Fruit fly (Drosophila melanogaster) whole organism, embryonic: ENCODE data around the gene slam.
A peak's percentile ranks its signal among the peaks of the same experiment; 100 is the strongest.

Source experiments
- Antp ChIP-seq: fragments of 200-800 bp; sonication (Bioruptor generic); optimal IDR thresholded peaks from 3 replicates; lab custom pipeline; 2016; ENCODE audit warnings: missing biosample characterization, missing genetic modification characterization
- CG12769 ChIP-seq: fragments of 200-800 bp; sonication (Bioruptor generic); optimal IDR thresholded peaks from 2 replicates; lab custom pipeline; 2019; ENCODE audit warnings: missing biosample characterization, mild to moderate bottlenecking, missing genetic modification characterization, moderate library complexity
- CG13287 ChIP-seq: fragments of 200-800 bp; sonication (Bioruptor generic); IDR thresholded peaks from 2 replicates; pipeline ENCODE4 v1.3.6; 2022; ENCODE audit warnings: missing biosample characterization, missing genetic modification characterization; ENCODE audit not compliant: partially characterized antibody
- CG13296 ChIP-seq: fragments of 200-800 bp; sonication (Bioruptor generic); optimal IDR thresholded peaks from 3 replicates; lab custom pipeline; 2018; ENCODE audit warnings: missing biosample characterization, mild to moderate bottlenecking, missing genetic modification characterization
- CG15601 ChIP-seq: fragments of 200-800 bp; sonication (Bioruptor generic); optimal IDR thresholded peaks from 3 replicates; lab custom pipeline; 2019; ENCODE audit warnings: missing biosample characterization, mild to moderate bottlenecking, missing genetic modification characterization, moderate library complexity
- CG16779 ChIP-seq: fragments of 200-800 bp; sonication (Bioruptor generic); IDR thresholded peaks from 2 replicates; pipeline ENCODE4 v1.3.6; 2022; ENCODE audit warnings: missing biosample characterization, missing genetic modification characterization
- CG17328 ChIP-seq: fragments of 200-800 bp; sonication (Bioruptor generic); IDR thresholded peaks from 2 replicates; pipeline ENCODE4 v1.3.6; 2022; ENCODE audit warnings: missing biosample characterization, missing genetic modification characterization
- CG17829 ChIP-seq: fragments of 200-800 bp; optimal IDR thresholded peaks from 2 replicates; lab custom pipeline; 2019; ENCODE audit warnings: missing biosample characterization, mild to moderate bottlenecking, missing genetic modification characterization, moderate library complexity
- CG2678 ChIP-seq: fragments of 200-800 bp; sonication (Bioruptor generic); optimal IDR thresholded peaks from 3 replicates; lab custom pipeline; 2019; ENCODE audit warnings: missing biosample characterization, mild to moderate bottlenecking, missing genetic modification characterization, moderate library complexity
- CG3163 ChIP-seq: fragments of 200-800 bp; sonication (Bioruptor generic); optimal IDR thresholded peaks from 3 replicates; lab custom pipeline; 2016; ENCODE audit warnings: missing biosample characterization, missing genetic modification characterization
- CG33213 ChIP-seq: fragments of 200-800 bp; sonication (Bioruptor generic); optimal IDR thresholded peaks from 3 replicates; lab custom pipeline; 2016; ENCODE audit warnings: missing biosample characterization, missing genetic modification characterization
- CG4854 ChIP-seq: fragments of 200-800 bp; sonication (Bioruptor generic); optimal IDR thresholded peaks from 2 replicates; lab custom pipeline; 2016; ENCODE audit warnings: missing biosample characterization, missing genetic modification characterization, inconsistent platforms
- CG7786 ChIP-seq: fragments of 200-800 bp; sonication (Bioruptor generic); optimal IDR thresholded peaks from 2 replicates; lab custom pipeline; 2016; ENCODE audit warnings: missing biosample characterization, missing genetic modification characterization
- CG7839 ChIP-seq: fragments of 200-800 bp; sonication (Bioruptor generic); optimal IDR thresholded peaks from 3 replicates; lab custom pipeline; 2018; ENCODE audit warnings: missing biosample characterization, mild to moderate bottlenecking, missing genetic modification characterization, moderate library complexity
- CG7928 ChIP-seq: fragments of 200-800 bp; sonication (Bioruptor generic); optimal IDR thresholded peaks from 2 replicates; lab custom pipeline; 2017; ENCODE audit warnings: missing biosample characterization, mild to moderate bottlenecking, missing genetic modification characterization
- CG8290 ChIP-seq, 3 experiments: fragments of 200-800 bp; sonication (Bioruptor generic); optimal IDR thresholded peaks; 2 replicates each; lab custom pipeline; 2016 to 2019; ENCODE audit warnings: missing biosample characterization in 3 of 3, missing genetic modification characterization in 3 of 3, mild to moderate bottlenecking in 2 of 3, moderate library complexity in 1 of 3
- CG8924 ChIP-seq: fragments of 200-800 bp; optimal IDR thresholded peaks from 3 replicates; lab custom pipeline; 2019; ENCODE audit warnings: missing biosample characterization, mild to moderate bottlenecking, missing genetic modification characterization, moderate library complexity
- CG9437 ChIP-seq: fragments of 200-800 bp; sonication (Bioruptor generic); optimal IDR thresholded peaks from 2 replicates; lab custom pipeline; 2018; ENCODE audit warnings: missing biosample characterization, mild to moderate bottlenecking, missing genetic modification characterization
- CTCF ChIP-seq: fragments of 200-800 bp; sonication (Bioruptor generic); optimal IDR thresholded peaks from 2 replicates; lab custom pipeline; 2017; ENCODE audit warnings: missing biosample characterization, mild to moderate bottlenecking, missing genetic modification characterization, moderate library complexity
- Dbx ChIP-seq: fragments of 200-800 bp; sonication (Bioruptor generic); IDR thresholded peaks from 3 replicates; pipeline ENCODE4 v1.3.6; 2022; ENCODE audit warnings: missing biosample characterization, missing genetic modification characterization
- Dek ChIP-seq: fragments of 200-800 bp; sonication (Bioruptor generic); optimal IDR thresholded peaks from 3 replicates; lab custom pipeline; 2019; ENCODE audit warnings: missing biosample characterization, mild to moderate bottlenecking, missing genetic modification characterization, moderate library complexity
- Dref ChIP-seq: fragments of 200-800 bp; sonication (Bioruptor generic); IDR thresholded peaks from 2 replicates; pipeline ENCODE4 v1.3.6; 2022; ENCODE audit warnings: missing biosample characterization, missing genetic modification characterization
- GATAe ChIP-seq: fragments of 200-800 bp; sonication (Bioruptor generic); conservative IDR thresholded peaks from 2 replicates; pipeline ENCODE4 v1.3.6; 2022; ENCODE audit warnings: missing biosample characterization, missing genetic modification characterization
- HmgZ ChIP-seq: fragments of 200-800 bp; sonication (Bioruptor generic); optimal IDR thresholded peaks from 2 replicates; lab custom pipeline; 2018; ENCODE audit warnings: missing biosample characterization, mild to moderate bottlenecking, missing genetic modification characterization
- Lim3 ChIP-seq: fragments of 200-800 bp; sonication (Bioruptor generic); IDR thresholded peaks from 2 replicates; pipeline ENCODE4 v1.3.6; 2022; ENCODE audit warnings: missing biosample characterization, missing genetic modification characterization
- Mad ChIP-seq: fragments of 200-800 bp; sonication (Bioruptor generic); optimal IDR thresholded peaks from 2 replicates; lab custom pipeline; 2016; ENCODE audit warnings: missing biosample characterization, missing genetic modification characterization
- Mes4 ChIP-seq: fragments of 200-800 bp; sonication (Bioruptor generic); optimal IDR thresholded peaks from 2 replicates; lab custom pipeline; 2016; ENCODE audit warnings: missing biosample characterization, missing genetic modification characterization
- NFAT ChIP-seq: fragments of 200-800 bp; sonication (Bioruptor generic); IDR thresholded peaks from 2 replicates; pipeline ENCODE4 v1.3.6; 2022; ENCODE audit warnings: missing biosample characterization, missing genetic modification characterization
- Neu2 ChIP-seq: fragments of 200-800 bp; sonication (Bioruptor generic); optimal IDR thresholded peaks from 3 replicates; lab custom pipeline; 2016; ENCODE audit warnings: missing biosample characterization, missing genetic modification characterization, borderline replicate concordance
- Nf-YC ChIP-seq: fragments of 200-800 bp; optimal IDR thresholded peaks from 3 replicates; lab custom pipeline; 2019; ENCODE audit warnings: missing biosample characterization, mild to moderate bottlenecking, missing genetic modification characterization, moderate library complexity
- Pdp1 ChIP-seq, 2 experiments: fragments of 200-800 bp; sonication (Bioruptor generic); optimal IDR thresholded peaks; 3 replicates each; lab custom pipeline; 2016; ENCODE audit warnings: missing biosample characterization in 2 of 2, missing genetic modification characterization in 2 of 2, mild to moderate bottlenecking in 1 of 2, moderate library complexity in 1 of 2
- Rfx ChIP-seq: fragments of 200-800 bp; sonication (Bioruptor generic); IDR thresholded peaks from 2 replicates; pipeline ENCODE4 v1.3.6; 2022; ENCODE audit warnings: missing biosample characterization, missing genetic modification characterization
- Scr ChIP-seq: fragments of 200-800 bp; sonication (Bioruptor generic); IDR thresholded peaks from 2 replicates; pipeline ENCODE4 v1.3.6; 2022; ENCODE audit warnings: missing biosample characterization, missing genetic modification characterization; ENCODE audit not compliant: partially characterized antibody
- Sin3A ChIP-seq: fragments of >200 bp; optimal IDR thresholded peaks from 2 replicates; lab custom pipeline; 2018
- YL-1 ChIP-seq: fragments of 200-800 bp; sonication (Bioruptor generic); optimal IDR thresholded peaks from 3 replicates; lab custom pipeline; 2017; ENCODE audit warnings: missing biosample characterization, mild to moderate bottlenecking, missing genetic modification characterization
- aop ChIP-seq: fragments of 200-800 bp; sonication (Bioruptor generic); IDR thresholded peaks from 2 replicates; pipeline ENCODE4 v1.3.6; 2022; ENCODE audit warnings: missing biosample characterization, missing genetic modification characterization
- btn ChIP-seq: fragments of 200-800 bp; sonication (Bioruptor generic); optimal IDR thresholded peaks from 2 replicates; lab custom pipeline; 2016; ENCODE audit warnings: missing biosample characterization, missing genetic modification characterization
- crp ChIP-seq, 2 experiments: fragments of 200-800 bp; sonication (Bioruptor generic); optimal IDR thresholded peaks; 2 replicates in 1 of 2; 3 replicates in 1 of 2; lab custom pipeline; 2017; ENCODE audit warnings: missing biosample characterization in 2 of 2, missing genetic modification characterization in 2 of 2, mild to moderate bottlenecking in 1 of 2, moderate library complexity in 1 of 2
- exex ChIP-seq: fragments of 200-800 bp; sonication (Bioruptor generic); optimal IDR thresholded peaks from 4 replicates; lab custom pipeline; 2018; ENCODE audit warnings: missing biosample characterization, mild to moderate bottlenecking, missing genetic modification characterization, moderate library complexity
- fd102C ChIP-seq: fragments of 200-800 bp; sonication (Bioruptor generic); optimal IDR thresholded peaks from 2 replicates; lab custom pipeline; 2018; ENCODE audit warnings: missing biosample characterization, mild to moderate bottlenecking, missing genetic modification characterization, moderate library complexity
- gt ChIP-seq: fragments of 200-800 bp; sonication (Bioruptor generic); IDR thresholded peaks from 2 replicates; pipeline ENCODE4 v1.3.6; 2022; ENCODE audit warnings: missing biosample characterization, missing genetic modification characterization
- nmo ChIP-seq: fragments of 200-800 bp; sonication (Bioruptor generic); optimal IDR thresholded peaks from 2 replicates; lab custom pipeline; 2018; ENCODE audit warnings: missing biosample characterization, mild to moderate bottlenecking, missing genetic modification characterization, moderate library complexity
- pfk ChIP-seq: fragments of 200-800 bp; sonication (Bioruptor generic); optimal IDR thresholded peaks from 2 replicates; lab custom pipeline; 2018; ENCODE audit warnings: missing biosample characterization, mild to moderate bottlenecking, missing genetic modification characterization, moderate library complexity
- pzg ChIP-seq: fragments of 200-800 bp; sonication (Bioruptor generic); optimal IDR thresholded peaks from 3 replicates; lab custom pipeline; 2018; ENCODE audit warnings: missing biosample characterization, mild to moderate bottlenecking, missing genetic modification characterization, moderate library complexity
- rib ChIP-seq: fragments of 200-800 bp; sonication (Bioruptor generic); IDR thresholded peaks from 2 replicates; pipeline ENCODE4 v1.3.6; 2022; ENCODE audit warnings: missing biosample characterization, missing genetic modification characterization
- run ChIP-seq: fragments of 200-800 bp; sonication (Bioruptor generic); optimal IDR thresholded peaks from 3 replicates; lab custom pipeline; 2018; ENCODE audit warnings: missing biosample characterization, mild to moderate bottlenecking, missing genetic modification characterization
- sisA ChIP-seq: fragments of 200-800 bp; sonication (Bioruptor generic); IDR thresholded peaks from 2 replicates; pipeline ENCODE4 v1.3.6; 2022; ENCODE audit warnings: missing biosample characterization, missing genetic modification characterization
- sug ChIP-seq: fragments of 200-800 bp; optimal IDR thresholded peaks from 2 replicates; lab custom pipeline; 2019; ENCODE audit warnings: missing biosample characterization, mild to moderate bottlenecking, missing genetic modification characterization, moderate library complexity

slam gene

DNA sequence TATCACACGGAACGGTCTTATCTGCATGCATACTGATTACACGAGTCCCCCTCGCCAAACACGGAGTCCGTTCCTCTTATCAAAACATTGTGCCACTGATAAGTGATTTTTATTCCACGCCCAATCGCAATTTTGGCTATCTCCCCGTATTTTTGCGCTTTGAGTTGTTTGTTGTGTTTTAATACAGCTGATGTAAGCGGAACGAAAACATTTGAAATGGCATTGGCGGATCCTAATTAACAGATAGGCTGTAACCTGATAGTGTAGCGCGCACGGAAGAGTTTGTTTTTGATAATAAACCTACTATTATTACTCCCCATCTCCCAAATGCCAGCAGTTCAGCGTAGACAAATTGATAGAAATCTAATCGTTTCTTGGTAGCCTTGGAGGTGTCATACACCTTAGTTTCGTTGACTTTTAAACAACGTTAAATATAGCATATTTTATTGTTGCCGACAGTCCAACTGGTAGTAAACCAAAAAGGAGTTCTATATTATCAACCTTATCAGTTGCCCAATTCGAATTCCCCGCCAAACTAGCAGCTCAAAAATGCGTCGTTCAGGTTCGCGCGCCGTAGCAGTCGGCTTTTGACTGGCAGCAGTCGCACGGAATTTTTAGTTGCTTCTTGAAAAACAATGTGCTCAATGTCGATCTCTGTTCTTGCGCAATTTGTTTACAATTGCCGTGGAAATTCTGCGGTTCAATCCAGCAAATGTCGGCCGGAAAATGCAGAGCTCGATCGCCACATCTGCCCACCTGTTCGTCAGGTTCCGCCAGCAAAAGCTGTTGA is 28.9 kb upstream of the slam start (continued):
- TF ChIP-seq pzg (GFP tag; lab: Kevin White, UChicago) (peak; percentile 90), Nf-YC (tag; lab: Kevin White, UChicago) (peak; percentile 26), CG15601 (tag; lab: Kevin White, UChicago) (peak; percentile 80), Neu2 (GFP tag; lab: Kevin White, UChicago) (peak; percentile 27), CG12769 (tag; lab: Kevin White, UChicago) (peak; percentile 21), CG4854 (GFP tag; lab: Kevin White, UChicago) (no peak), Scr (GFP tag; lab: Robert Waterston, UW) (peak; percentile 17; the same call in 1 of the 2 replicates), Pdp1 (GFP tag; optimal IDR thresholded peaks at IDR 0.05; lab: Kevin White, UChicago) (peak in 1 of 2 experiments; percentile 99), Sin3A (lab: Kevin White, UChicago) (peak; percentile 54), CG33213 (GFP tag; lab: Kevin White, UChicago) (peak; percentile 16), NFAT (peak; percentile 87), Lim3 (GFP tag; lab: Robert Waterston, UW) (no peak), CG13287 (peak; percentile 11; the same call in 1 of the 2 replicates), pfk (GFP tag; lab: Kevin White, UChicago) (peak; percentile 13), Rfx (GFP tag; lab: Robert Waterston, UW) (peak; percentile 60), gt (0 out of 2 replicates have a peak, but pooled peaks have one; percentile 28), Mes4 (GFP tag; lab: Kevin White, UChicago) (no peak), exex (peak; percentile 100), Mad (GFP tag; lab: Kevin White, UChicago) (peak; percentile 4), run (tag; lab: Kevin White, UChicago) (no peak), CG8924 (tag; lab: Kevin White, UChicago) (no peak), YL-1 (GFP tag; lab: Kevin White, UChicago) (peak; percentile 56), CTCF (GFP tag; lab: Kevin White, UChicago) (peak; percentile 31), Dek (tag; lab: Kevin White, UChicago) (peak; percentile 4), CG2678 (tag; lab: Kevin White, UChicago) (peak; percentile 3), CG7786 (no peak), CG3163 (GFP tag; lab: Kevin White, UChicago) (no peak), Dref (GFP tag; lab: Robert Waterston, UW) (peak; percentile 44), CG8290 (GFP tag; optimal IDR thresholded peaks at IDR 0.05; lab: Kevin White, UChicago) (no peak), CG8290 (tag; optimal IDR thresholded peaks at IDR 0.05; lab: Kevin White, UChicago) (peak in 1 of 2 experiments; percentile 56), fd102C (GFP tag; lab: Kevin White, UChicago) (no peak), CG13296 (GFP tag; lab: Kevin White, UChicago) (peak; percentile 21), aop (GFP tag; lab: Robert Waterston, UW) (0 out of 2 replicates have a peak, but pooled peaks have one; percentile 15), Dbx (GFP tag; lab: Robert Waterston, UW) (peak; percentile 48; the same call in 1 of the 3 replicates), sug (tag; lab: Kevin White, UChicago) (peak; percentile 92), HmgZ (tag; lab: Kevin White, UChicago) (peak; percentile 74), btn (no peak), crp (GFP tag; optimal IDR thresholded peaks at IDR 0.05; lab: Kevin White, UChicago) (peak in 1 of 2 experiments; percentile 71), Antp (GFP tag; lab: Kevin White, UChicago) (peak; percentile 3), CG9437 (GFP tag; lab: Kevin White, UChicago) (peak; percentile 40), CG7928 (GFP tag; lab: Kevin White, UChicago) (peak; percentile 22), sisA (GFP tag; lab: Robert Waterston, UW) (no peak), GATAe (GFP tag; lab: Robert Waterston, UW) (peak; percentile 79), CG7839 (tag; lab: Kevin White, UChicago) (peak; percentile 13), CG17328 (peak; percentile 21; the same call in 1 of the 2 replicates), nmo (GFP tag; lab: Kevin White, UChicago) (peak; percentile 59), CG16779 (0 out of 2 replicates have a peak, but pooled peaks have one; percentile 31), CG17829 (tag; lab: Kevin White, UChicago) (peak; percentile 31), rib (peak; percentile 68)
